Fruit fly (Drosophila melanogaster) whole organism, embryonic: Measurements from ENCODE around the gene CG31898.

Experiments
- Ada2b ChIP-seq: fragments of 200-800 bp; sonication (Bioruptor generic); IDR thresholded peaks from 2 replicates; pipeline ENCODE4 v1.3.6; 2022; ENCODE audit warnings: missing biosample characterization, missing genetic modification characterization
- Asciz ChIP-seq: fragments of 200-800 bp; sonication (Bioruptor generic); optimal IDR thresholded peaks from 2 replicates; lab custom pipeline; 2017; ENCODE audit warnings: missing biosample characterization, mild to moderate bottlenecking, missing genetic modification characterization, missing genetic modification reagents
- Awh ChIP-seq: fragments of 200-800 bp; sonication (Bioruptor generic); IDR thresholded peaks from 2 replicates; pipeline ENCODE4, ENCODE4 v1.3.6; 2022; ENCODE audit warnings: missing biosample characterization, missing genetic modification characterization
- CG10209 ChIP-seq: fragments of 200-800 bp; sonication (Bioruptor generic); optimal IDR thresholded peaks from 3 replicates; lab custom pipeline; 2017; ENCODE audit warnings: missing biosample characterization, mild to moderate bottlenecking, missing genetic modification characterization, missing genetic modification reagents
- CG11560 ChIP-seq: fragments of 200-800 bp; sonication (Bioruptor generic); IDR thresholded peaks from 3 replicates; pipeline ENCODE4 v1.3.6; 2022; ENCODE audit warnings: missing biosample characterization, missing genetic modification characterization
- CG11696 ChIP-seq: fragments of 200-800 bp; sonication (Bioruptor generic); IDR thresholded peaks from 2 replicates; pipeline ENCODE4 v1.3.6; 2022; ENCODE audit warnings: missing biosample characterization, missing genetic modification characterization
- CG13123 ChIP-seq: fragments of 200-800 bp; sonication (Bioruptor generic); optimal IDR thresholded peaks from 2 replicates; lab custom pipeline; 2016; ENCODE audit warnings: missing biosample characterization, missing genetic modification characterization
- CG14050 ChIP-seq: fragments of 200-800 bp; sonication (Bioruptor generic); IDR thresholded peaks from 3 replicates; pipeline ENCODE4 v1.3.6; 2022; ENCODE audit warnings: missing biosample characterization, missing genetic modification characterization
- CG15269 ChIP-seq: fragments of 200-800 bp; sonication (Bioruptor generic); optimal IDR thresholded peaks from 2 replicates; lab custom pipeline; 2018; ENCODE audit warnings: missing biosample characterization, mild to moderate bottlenecking, missing genetic modification characterization, moderate library complexity
- CG1792 ChIP-seq: fragments of 200-800 bp; sonication (Bioruptor generic); optimal IDR thresholded peaks from 2 replicates; lab custom pipeline; 2016; ENCODE audit warnings: missing biosample characterization, missing genetic modification characterization
- CG18011 ChIP-seq: fragments of 200-800 bp; sonication (Bioruptor generic); optimal IDR thresholded peaks from 2 replicates; lab custom pipeline; 2017; ENCODE audit warnings: missing biosample characterization, missing genetic modification characterization, mild to moderate bottlenecking, moderate library complexity, missing genotype
- CG1832 ChIP-seq: fragments of 200-800 bp; sonication (Bioruptor generic); optimal IDR thresholded peaks from 2 replicates; lab custom pipeline; 2017; ENCODE audit warnings: missing biosample characterization, mild to moderate bottlenecking, missing genetic modification characterization, inconsistent platforms
- CG2199 ChIP-seq: fragments of 200-800 bp; sonication (Bioruptor generic); IDR thresholded peaks from 3 replicates; pipeline ENCODE4 v1.3.6; 2022; ENCODE audit warnings: missing biosample characterization, missing genetic modification characterization
- CG30431 ChIP-seq: fragments of 200-800 bp; sonication (Bioruptor generic); optimal IDR thresholded peaks from 2 replicates; lab custom pipeline; 2017; ENCODE audit warnings: missing biosample characterization, missing genetic modification characterization
- CG32767 ChIP-seq: fragments of 200-800 bp; sonication (Bioruptor generic); IDR thresholded peaks from 2 replicates; pipeline ENCODE4 v1.3.6; 2022; ENCODE audit warnings: missing biosample characterization, missing genetic modification characterization
- CG7786 ChIP-seq: fragments of 200-800 bp; sonication (Bioruptor generic); optimal IDR thresholded peaks from 2 replicates; lab custom pipeline; 2016; ENCODE audit warnings: missing biosample characterization, missing genetic modification characterization
- CG7963 ChIP-seq: fragments of 200-800 bp; sonication (Bioruptor generic); IDR thresholded peaks from 3 replicates; pipeline ENCODE4 v1.3.6; 2022; ENCODE audit warnings: missing biosample characterization, missing genetic modification characterization; ENCODE audit not compliant: partially characterized antibody
- CoRest ChIP-seq: fragments of 200-800 bp; sonication (Bioruptor generic); optimal IDR thresholded peaks from 3 replicates; lab custom pipeline; 2018; ENCODE audit warnings: missing biosample characterization, mild to moderate bottlenecking, missing genetic modification characterization, moderate library complexity
- CrebB ChIP-seq: fragments of 200-800 bp; sonication (Bioruptor generic); optimal IDR thresholded peaks from 3 replicates; lab custom pipeline; 2018; ENCODE audit warnings: missing biosample characterization, mild to moderate bottlenecking, missing genetic modification characterization
- Dbx ChIP-seq: fragments of 200-800 bp; sonication (Bioruptor generic); IDR thresholded peaks from 3 replicates; pipeline ENCODE4 v1.3.6; 2022; ENCODE audit warnings: missing biosample characterization, missing genetic modification characterization
- Fer2 ChIP-seq: fragments of 200-800 bp; sonication (Bioruptor generic); optimal IDR thresholded peaks from 2 replicates; lab custom pipeline; 2018; ENCODE audit warnings: missing biosample characterization, mild to moderate bottlenecking, missing genetic modification characterization, moderate library complexity
- Fer3 ChIP-seq: fragments of 200-800 bp; sonication (Bioruptor generic); optimal IDR thresholded peaks from 2 replicates; lab custom pipeline; 2018; ENCODE audit warnings: missing biosample characterization, mild to moderate bottlenecking, missing genetic modification characterization, moderate library complexity
- GATAe ChIP-seq: fragments of 200-800 bp; sonication (Bioruptor generic); conservative IDR thresholded peaks from 2 replicates; pipeline ENCODE4 v1.3.6; 2022; ENCODE audit warnings: missing biosample characterization, missing genetic modification characterization
- HmgZ ChIP-seq: fragments of 200-800 bp; sonication (Bioruptor generic); optimal IDR thresholded peaks from 2 replicates; lab custom pipeline; 2018; ENCODE audit warnings: missing biosample characterization, mild to moderate bottlenecking, missing genetic modification characterization
- Lhr ChIP-seq: fragments of 200-800 bp; sonication (Bioruptor generic); optimal IDR thresholded peaks from 3 replicates; lab custom pipeline; 2017; ENCODE audit warnings: mild to moderate bottlenecking, missing biosample characterization, missing genetic modification reagents, missing genetic modification characterization
- Sox102F ChIP-seq: fragments of 200-800 bp; sonication (Bioruptor generic); optimal IDR thresholded peaks from 2 replicates; lab custom pipeline; 2018; ENCODE audit warnings: missing biosample characterization, mild to moderate bottlenecking, missing genetic modification characterization, moderate library complexity
- Ssrp ChIP-seq: fragments of 200-800 bp; sonication (Bioruptor generic); optimal IDR thresholded peaks from 2 replicates; lab custom pipeline; 2018; ENCODE audit warnings: missing biosample characterization, mild to moderate bottlenecking, missing genetic modification characterization, moderate library complexity
- aop ChIP-seq: fragments of 200-800 bp; sonication (Bioruptor generic); IDR thresholded peaks from 2 replicates; pipeline ENCODE4 v1.3.6; 2022; ENCODE audit warnings: missing biosample characterization, missing genetic modification characterization
- bowl ChIP-seq: fragments of 200-800 bp; sonication (Bioruptor generic); IDR thresholded peaks from 2 replicates; pipeline ENCODE4 v1.3.6; 2022; ENCODE audit warnings: missing biosample characterization, missing genetic modification characterization
- br ChIP-seq: fragments of >200 bp; optimal IDR thresholded peaks from 2 replicates; lab custom pipeline; 2017
- bsh ChIP-seq, 2 experiments: fragments of 200-800 bp; sonication (Bioruptor generic); optimal IDR thresholded peaks; 2 replicates each; lab custom pipeline; 2017 to 2018; ENCODE audit warnings: mild to moderate bottlenecking in 2 of 2, missing biosample characterization in 2 of 2, missing genetic modification characterization in 2 of 2, moderate library complexity in 1 of 2
- ewg ChIP-seq: fragments of 200-800 bp; sonication (Bioruptor generic); optimal IDR thresholded peaks from 3 replicates; lab custom pipeline; 2017; ENCODE audit warnings: mild to moderate bottlenecking, missing biosample characterization, missing genetic modification reagents, missing genetic modification characterization
- fd96Cb ChIP-seq: fragments of 200-800 bp; sonication (Bioruptor generic); optimal IDR thresholded peaks from 2 replicates; lab custom pipeline; 2018; ENCODE audit warnings: missing biosample characterization, mild to moderate bottlenecking, missing genetic modification characterization, moderate library complexity
- fu2 ChIP-seq: fragments of 200-800 bp; sonication (Bioruptor generic); optimal IDR thresholded peaks from 2 replicates; lab custom pipeline; 2016; ENCODE audit warnings: missing biosample characterization, missing genetic modification characterization
- insv ChIP-seq, 2 experiments: fragments of 200-800 bp; sonication (Bioruptor generic); optimal IDR thresholded peaks; 3 replicates each; lab custom pipeline; 2016 to 2018; ENCODE audit warnings: missing biosample characterization in 2 of 2, missing genetic modification characterization in 2 of 2
- inv ChIP-seq: fragments of 200-800 bp; sonication (Bioruptor generic); IDR thresholded peaks from 2 replicates; pipeline ENCODE4 v1.3.6; 2022; ENCODE audit warnings: missing biosample characterization, missing genetic modification characterization; ENCODE audit not compliant: partially characterized antibody
- lbe ChIP-seq: fragments of 200-800 bp; sonication (Bioruptor generic); optimal IDR thresholded peaks from 2 replicates; lab custom pipeline; 2016; ENCODE audit warnings: missing biosample characterization, mild to moderate bottlenecking, missing genetic modification characterization
- lov ChIP-seq, 2 experiments: fragments of 200-800 bp in 1 of 2; fragments of >200 bp in 1 of 2; sonication (Bioruptor generic) in 1 of 2; IDR thresholded peaks in 1 of 2; optimal IDR thresholded peaks in 1 of 2; 2 replicates in 1 of 2; 3 replicates in 1 of 2; pipeline versions ENCODE4 v1.3.6 to Lab custom; 2017 to 2022; ENCODE audit warnings: missing biosample characterization in 1 of 2, missing genetic modification characterization in 1 of 2
- nmo ChIP-seq: fragments of 200-800 bp; sonication (Bioruptor generic); optimal IDR thresholded peaks from 2 replicates; lab custom pipeline; 2018; ENCODE audit warnings: missing biosample characterization, mild to moderate bottlenecking, missing genetic modification characterization, moderate library complexity
- psq ChIP-seq: fragments of 200-800 bp; sonication (Bioruptor generic); optimal IDR thresholded peaks from 2 replicates; lab custom pipeline; 2017; ENCODE audit warnings: missing biosample characterization, missing genetic modification characterization
- repo ChIP-seq: fragments of 200-800 bp; sonication (Bioruptor generic); optimal IDR thresholded peaks from 2 replicates; lab custom pipeline; 2016; ENCODE audit warnings: missing biosample characterization, missing genetic modification characterization
- ro ChIP-seq: fragments of 200-800 bp; sonication (Bioruptor generic); IDR thresholded peaks from 2 replicates; pipeline ENCODE4 v1.3.6; 2022; ENCODE audit warnings: missing biosample characterization, missing genetic modification characterization
- sisA ChIP-seq: fragments of 200-800 bp; sonication (Bioruptor generic); IDR thresholded peaks from 2 replicates; pipeline ENCODE4 v1.3.6; 2022; ENCODE audit warnings: missing biosample characterization, missing genetic modification characterization
- sob ChIP-seq: fragments of 200-800 bp; sonication (Bioruptor generic); IDR thresholded peaks from 2 replicates; pipeline ENCODE4 v1.3.6; 2022; ENCODE audit warnings: missing biosample characterization, missing genetic modification characterization
- tgo ChIP-seq: fragments of 200-800 bp; sonication (Bioruptor generic); IDR thresholded peaks from 3 replicates; pipeline ENCODE4 v1.3.6; 2022; ENCODE audit warnings: missing biosample characterization, missing genetic modification characterization
- tio ChIP-seq: fragments of 200-800 bp; sonication (Bioruptor generic); optimal IDR thresholded peaks from 2 replicates; lab custom pipeline; 2017; ENCODE audit warnings: missing biosample characterization, missing genetic modification characterization, inconsistent platforms
- toy ChIP-seq: fragments of 200-800 bp; sonication (Bioruptor generic); IDR thresholded peaks from 2 replicates; pipeline ENCODE4 v1.3.6; 2022; ENCODE audit warnings: missing biosample characterization, missing genetic modification characterization
- trem ChIP-seq: fragments of 200-800 bp; optimal IDR thresholded peaks from 3 replicates; lab custom pipeline; 2019; ENCODE audit warnings: missing biosample characterization, mild to moderate bottlenecking, missing genetic modification characterization, moderate library complexity

CG31898 gene

DNA sequence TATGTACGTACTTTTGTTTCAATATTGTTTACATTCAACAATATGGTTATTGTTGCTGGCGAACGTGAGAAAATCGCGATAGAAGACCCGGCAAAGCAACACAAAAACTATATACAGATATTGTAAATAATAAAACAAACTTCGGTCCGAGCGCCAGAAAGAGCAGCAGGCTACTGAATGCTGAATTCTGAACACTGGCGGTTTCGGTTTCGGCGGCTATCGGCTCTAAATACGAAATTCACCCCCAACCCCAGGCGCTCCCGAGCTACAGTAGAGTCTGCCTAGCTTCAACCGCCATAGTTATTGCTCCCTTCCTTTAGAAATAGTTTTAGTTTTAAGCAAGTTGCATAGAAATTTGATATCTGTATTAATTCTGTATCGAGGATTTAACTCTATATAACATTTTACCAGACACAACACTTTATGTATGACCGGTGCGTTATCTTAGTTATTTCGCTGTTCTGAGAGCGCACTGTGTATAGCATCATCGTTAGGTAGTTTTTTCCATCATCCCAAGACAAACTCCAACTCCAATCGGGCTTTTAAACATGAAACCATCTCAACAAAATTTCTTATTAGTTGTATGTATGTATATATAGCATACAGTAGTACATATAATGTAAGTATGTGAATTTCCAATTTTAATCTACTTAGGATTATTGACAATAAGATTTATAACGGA is 37.8 kb upstream of the CG31898 start, which contains the start of gene CG7627 (continued):
- TF ChIP-seq Fer2 (tag; lab: Kevin White, UChicago) (peak; percentile 58), toy (GFP tag; lab: Robert Waterston, UW) (peak; percentile 54; the same call in 1 of the 2 replicates), Ssrp (tag; lab: Kevin White, UChicago) (peak; percentile 61), aop (no peak), Fer3 (peak; percentile 82), lov (optimal IDR thresholded peaks at IDR 0.05; lab: Kevin White, UChicago) (no peak), lov (GFP tag; IDR thresholded peaks at IDR 0.05; lab: Robert Waterston, UW) (peak; percentile 68; the same call in 2 of the 3 replicates), bsh (GFP tag; optimal IDR thresholded peaks at IDR 0.05; lab: Kevin White, UChicago) (peak in 1 of 2 experiments; percentile 72), CG18011 (GFP tag; lab: Kevin White, UChicago) (peak; percentile 26), CG15269 (tag; lab: Kevin White, UChicago) (peak; percentile 76), CG7963 (no peak), trem (tag; lab: Kevin White, UChicago) (peak; percentile 25), lbe (GFP tag; lab: Kevin White, UChicago) (peak; percentile 65), GATAe (GFP tag; lab: Robert Waterston, UW) (peak; percentile 38; the same call in 1 of the 2 replicates), fd96Cb (tag; lab: Kevin White, UChicago) (peak; percentile 68), CG7786 (peak; percentile 87), Sox102F (GFP tag; lab: Kevin White, UChicago) (peak; percentile 56), sob (GFP tag; lab: Robert Waterston, UW) (peak; percentile 64), Lhr (GFP tag; lab: Kevin White, UChicago) (no peak), CG2199 (no peak), tgo (GFP tag; lab: Robert Waterston, UW) (peak; percentile 74), CG11696 (0 out of 2 replicates have a peak, but pooled peaks have one; percentile 34), sisA (GFP tag; lab: Robert Waterston, UW) (peak; percentile 79), CG1832 (GFP tag; lab: Kevin White, UChicago) (no peak), psq (no peak), ro (GFP tag; lab: Robert Waterston, UW) (peak; percentile 70), fu2 (GFP tag; lab: Kevin White, UChicago) (peak; percentile 77), nmo (GFP tag; lab: Kevin White, UChicago) (peak; percentile 67), CG1792 (GFP tag; lab: Kevin White, UChicago) (peak; percentile 43), CoRest (tag; lab: Kevin White, UChicago) (peak; percentile 68), CG32767 (GFP tag; lab: Robert Waterston, UW) (peak; percentile 64; the same call in 1 of the 2 replicates), HmgZ (tag; lab: Kevin White, UChicago) (peak; percentile 46), Dbx (GFP tag; lab: Robert Waterston, UW) (peak; percentile 85), Ada2b (peak; percentile 83), inv (no peak), CG13123 (GFP tag; lab: Kevin White, UChicago) (no peak), CG10209 (GFP tag; lab: Kevin White, UChicago) (peak; percentile 79), ewg (GFP tag; lab: Kevin White, UChicago) (peak; percentile 47), CrebB (tag; lab: Kevin White, UChicago) (peak; percentile 64), tio (GFP tag; lab: Kevin White, UChicago) (peak; percentile 69), br (no peak), Asciz (GFP tag; lab: Kevin White, UChicago) (peak; percentile 66), CG14050 (GFP tag; lab: Robert Waterston, UW) (peak; percentile 52; the same call in 2 of the 3 replicates), CG30431 (GFP tag; lab: Kevin White, UChicago) (peak; percentile 11), CG11560 (tag; lab: Robert Waterston, UW) (peak; percentile 63; the same call in 2 of the 3 replicates), repo (GFP tag; lab: Kevin White, UChicago) (peak; percentile 73), bowl (GFP tag; lab: Robert Waterston, UW) (no peak), insv (GFP tag; optimal IDR thresholded peaks at IDR 0.05; lab: Kevin White, UChicago) (peak in 1 of 2 experiments; percentile 82), Awh (GFP tag; lab: Robert Waterston, UW) (peak; percentile 67; the same call in 1 of the 2 replicates)
